Fruit fly (Drosophila melanogaster): ENCODE data around the gene CG44362.

DNA sequence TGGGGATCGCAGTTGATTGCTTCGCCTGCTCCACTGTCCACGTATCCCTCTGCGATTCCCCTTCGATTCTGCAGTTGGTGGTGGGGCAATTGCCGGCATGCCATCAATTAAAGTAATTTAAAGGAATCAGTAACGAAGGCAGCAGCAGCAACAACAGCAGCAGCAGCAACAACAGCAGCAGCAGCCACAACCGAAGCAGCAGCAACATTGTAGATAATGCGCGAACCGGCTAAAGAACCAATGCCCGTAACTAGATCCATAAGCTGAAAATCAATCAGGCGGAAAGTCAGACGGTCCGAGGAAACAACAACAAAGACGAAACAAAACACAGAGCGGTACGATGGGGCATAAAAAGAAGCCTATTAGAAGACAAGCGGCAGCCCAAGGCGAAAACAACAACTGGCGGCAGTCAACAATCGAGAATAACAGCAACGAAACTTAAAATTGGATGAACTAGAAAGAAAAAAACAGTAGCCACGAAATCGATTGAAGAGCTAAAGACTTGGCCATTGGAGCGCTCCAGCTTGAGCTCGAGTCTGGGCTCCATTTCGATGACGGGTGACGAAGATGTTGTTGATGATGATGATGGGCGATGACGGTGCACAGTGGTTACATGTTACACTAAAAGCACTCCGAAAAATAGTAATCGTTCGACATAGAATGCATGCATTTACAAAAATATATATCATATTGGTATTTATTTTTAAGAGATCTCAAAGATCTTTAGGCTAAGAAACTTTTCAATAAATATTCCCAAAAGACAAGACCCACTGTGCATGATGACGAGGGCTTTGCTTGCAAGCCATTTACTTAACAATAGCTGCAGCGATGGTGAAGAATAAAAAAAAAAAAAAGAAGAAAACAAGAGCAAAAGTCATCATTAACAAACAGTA lies 8.3 kb downstream of the CG44362 start:
- TF ChIP-seq Met (GFP tag; optimal IDR thresholded peaks at IDR 0.05) (peak; percentile 96), Sox15 (GFP tag; optimal IDR thresholded peaks at IDR 0.05) (peak; percentile 90), fd85E (GFP tag; optimal IDR thresholded peaks at IDR 0.05) (peak; percentile 79), Gug (GFP tag; IDR thresholded peaks at IDR 0.05) (peak; percentile 84), CG8119 (GFP tag; IDR thresholded peaks at IDR 0.05) (peak; percentile 93), CG3919 (GFP tag; optimal IDR thresholded peaks at IDR 0.05) (peak; percentile 94), Eip75B (GFP tag; optimal IDR thresholded peaks at IDR 0.05) (peak; percentile 91)
